Fruit fly (Drosophila melanogaster) S2 (cell line): Measurements from ENCODE around the gene primo-2.

ENCODE experiments used
- CG8478 ChIP-seq: fragments of >200 bp; optimal IDR thresholded peaks from 2 replicates; lab custom pipeline; 2018
- CTCF ChIP-seq, 2 experiments: fragments of >200 bp; optimal IDR thresholded peaks; 2 replicates each; lab custom pipeline; 2018

DNA sequence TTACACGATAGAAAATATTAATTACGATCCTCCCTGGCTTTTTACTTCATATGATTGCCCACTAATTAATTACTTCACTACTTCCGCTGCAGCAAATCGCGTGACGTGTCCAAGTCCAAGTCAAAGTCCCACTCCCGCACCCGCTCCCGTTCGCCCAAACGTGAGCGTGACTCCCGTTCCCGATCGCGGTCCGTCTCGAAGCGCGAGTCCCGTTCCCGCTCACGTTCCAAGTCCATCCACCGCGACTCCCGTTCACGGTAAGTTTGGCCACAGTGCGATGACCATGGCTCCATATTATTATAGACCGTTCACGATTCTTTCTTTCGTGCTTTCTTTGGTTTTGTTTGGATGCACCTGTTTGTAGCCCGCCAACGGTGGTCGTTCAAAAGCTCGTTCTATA lies 45.6 kb downstream of the primo-2 start:
- TF ChIP-seq CG8478 (lab: Kevin White, UChicago) = no peak
- no peak for TF ChIP-seq CTCF (optimal IDR thresholded peaks at IDR 0.05; lab: Kevin White, UChicago)
